Fruit fly (Drosophila melanogaster): ENCODE measurements around the gene CG14374.

- TF ChIP-seq cnc (optimal IDR thresholded peaks at IDR 0.05) (no peak), CG14711 (tag; optimal IDR thresholded peaks at IDR 0.05) (no peak), Clk (GFP tag; optimal IDR thresholded peaks at IDR 0.05) (no peak), pad (GFP tag; optimal IDR thresholded peaks at IDR 0.05) (no peak)
These were observed 49.1 kb upstream of the CG14374 start for dm6 chr3R:13446048-13446447.

All from whole organism, adult.